Worm (Caenorhabditis elegans) whole organism, L2 larva: ENCODE data around the gene W02H3.1.

Source experiments
- alr-1 ChIP-seq: fragments of 150-350 bp; optimal IDR thresholded peaks from 2 replicates; lab custom pipeline; 2014; ENCODE audit warnings: missing biosample characterization, missing genetic modification characterization
- ama-1 ChIP-seq: fragments of 150-350 bp; optimal IDR thresholded peaks from 2 replicates; lab custom pipeline; 2018; ENCODE audit warnings: inconsistent platforms
- blmp-1 ChIP-seq: sonication (generic microtip); optimal IDR thresholded peaks from 2 replicates; lab custom pipeline; 2017; ENCODE audit warnings: missing genetic modification characterization, mild to moderate bottlenecking, missing compliant biosample characterization, antibody characterized with exemption, moderate library complexity; ENCODE audit not compliant: insufficient read depth
- dmd-4 ChIP-seq: sonication (generic microtip); optimal IDR thresholded peaks from 2 replicates; lab custom pipeline; 2017; ENCODE audit warnings: missing biosample characterization, missing genetic modification characterization
- egl-27 ChIP-seq: sonication (generic microtip); optimal IDR thresholded peaks from 3 replicates; lab custom pipeline; 2017; ENCODE audit warnings: missing biosample characterization, missing genetic modification reagents, missing genetic modification characterization
- lin-39 ChIP-seq: fragments of 150-350 bp; optimal IDR thresholded peaks from 2 replicates; lab custom pipeline; 2014; ENCODE audit warnings: missing biosample characterization, missing genetic modification reagents, missing genetic modification characterization
- mab-5 ChIP-seq: fragments of 150-350 bp; optimal IDR thresholded peaks from 2 replicates; lab custom pipeline; 2014; ENCODE audit warnings: missing biosample characterization, missing genetic modification characterization
- nhr-10 ChIP-seq: sonication (generic microtip); optimal IDR thresholded peaks from 2 replicates; lab custom pipeline; 2017; ENCODE audit warnings: missing biosample characterization, missing genetic modification characterization
- nhr-129 ChIP-seq: fragments of 150-350 bp; optimal IDR thresholded peaks from 2 replicates; lab custom pipeline; 2014; ENCODE audit warnings: missing biosample characterization, missing genetic modification characterization
- unc-39 ChIP-seq: fragments of 150-350 bp; optimal IDR thresholded peaks from 2 replicates; lab custom pipeline; 2014; ENCODE audit warnings: missing biosample characterization, missing genetic modification characterization
- ztf-11 ChIP-seq: sonication (generic microtip); optimal IDR thresholded peaks from 2 replicates; lab custom pipeline; 2017; ENCODE audit warnings: missing biosample characterization, missing genetic modification characterization

DNA sequence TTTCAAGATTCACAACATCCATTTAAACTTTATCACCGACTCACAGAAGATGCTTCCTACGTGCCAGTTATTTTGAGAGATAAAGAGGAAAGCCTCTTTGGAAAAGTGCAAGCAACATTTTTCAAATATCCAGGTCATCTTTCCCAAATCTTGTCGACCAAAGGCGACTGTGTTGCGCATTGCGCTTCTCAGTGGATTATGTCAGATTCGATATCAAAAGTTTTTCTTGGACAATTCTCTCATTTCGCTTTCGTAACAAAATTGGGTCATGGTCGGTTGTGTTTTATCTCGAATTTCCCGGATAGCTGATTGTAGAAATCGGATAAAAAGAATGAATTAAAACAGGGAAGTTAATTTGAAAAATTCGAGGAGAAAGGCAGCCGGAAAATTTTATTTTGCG lies 38.0 kb downstream of the W02H3.1 start:
- TF ChIP-seq ama-1 (lab: Kevin White, UChicago): no peak
- TF ChIP-seq nhr-10 (tag; lab: Kevin White, UChicago): no peak
- peak; percentile 25 for TF ChIP-seq egl-27 (tag; lab: Kevin White, UChicago)
- TF ChIP-seq nhr-129 (tag; lab: Kevin White, UChicago): no peak
- TF ChIP-seq unc-39: no peak
- no peak for TF ChIP-seq mab-5
- TF ChIP-seq blmp-1: no peak
- no peak for TF ChIP-seq ztf-11 (tag; lab: Kevin White, UChicago)
- TF ChIP-seq lin-39 (tag; lab: Kevin White, UChicago): no peak
- no peak for TF ChIP-seq dmd-4 (tag; lab: Kevin White, UChicago)
- no peak for TF ChIP-seq alr-1 (tag; lab: Kevin White, UChicago)
